Worm (Caenorhabditis elegans) whole organism, L1 larva: Measurements from ENCODE around the gene srxa-10.

Experiments used
- C04F5.9 ChIP-seq: sonication (generic microtip); optimal IDR thresholded peaks from 2 replicates; lab custom pipeline; 2016; ENCODE audit warnings: missing genetic modification characterization, missing compliant biosample characterization
- C34B4.2 ChIP-seq: sonication (generic microtip); optimal IDR thresholded peaks from 2 replicates; lab custom pipeline; 2017; ENCODE audit warnings: mild to moderate bottlenecking, missing genetic modification characterization, missing compliant biosample characterization
- Y116A8C.19 ChIP-seq: sonication (generic microtip); optimal IDR thresholded peaks from 2 replicates; lab custom pipeline; 2016; ENCODE audit warnings: missing compliant biosample characterization, missing genetic modification characterization, borderline replicate concordance
- aha-1 ChIP-seq: fragments of 150-350 bp; optimal IDR thresholded peaks from 2 replicates; lab custom pipeline; 2014; ENCODE audit warnings: missing biosample characterization, missing genetic modification characterization
- ama-1 ChIP-seq: fragments of 150-350 bp; optimal IDR thresholded peaks from 2 replicates; lab custom pipeline; 2014
- ceh-63 ChIP-seq: fragments of 200-800 bp; sonication (Bioruptor generic); optimal IDR thresholded peaks from 2 replicates; lab custom pipeline; 2018; ENCODE audit warnings: mild to moderate bottlenecking, missing genetic modification characterization, missing compliant biosample characterization
- ceh-82 ChIP-seq, 3 experiments: fragments of 150-350 bp in 1 of 3; sonication (generic microtip) in 2 of 3; optimal IDR thresholded peaks; 2 replicates each; lab custom pipeline; 2014 to 2017; ENCODE audit warnings: missing biosample characterization in 3 of 3, missing genetic modification characterization in 3 of 3
- ceh-90 ChIP-seq: sonication (generic microtip); optimal IDR thresholded peaks from 2 replicates; lab custom pipeline; 2016; ENCODE audit warnings: missing genetic modification characterization, missing compliant biosample characterization
- ces-1 ChIP-seq: fragments of 150-350 bp; optimal IDR thresholded peaks from 2 replicates; lab custom pipeline; 2014; ENCODE audit warnings: missing biosample characterization, missing genetic modification reagents, missing genetic modification characterization
- dpl-1 ChIP-seq, 3 experiments: fragments of 150-350 bp in 2 of 3; sonication (generic microtip) in 1 of 3; optimal IDR thresholded peaks; 2 replicates each; lab custom pipeline; 2014 to 2017; ENCODE audit warnings: missing biosample characterization in 3 of 3, missing genetic modification characterization in 3 of 3, missing genetic modification reagents in 3 of 3
- dsc-1 ChIP-seq: sonication (generic microtip); optimal IDR thresholded peaks from 2 replicates; lab custom pipeline; 2016; ENCODE audit warnings: mild to moderate bottlenecking, missing genetic modification characterization, missing compliant biosample characterization
- efl-1 ChIP-seq, 4 experiments: fragments of 150-350 bp; optimal IDR thresholded peaks in 3 of 4; peaks in 1 of 4; 1 replicate in 1 of 4; 2 replicates in 3 of 4; lab custom pipeline; 2014; ENCODE audit warnings: missing biosample characterization in 2 of 4, missing genetic modification characterization in 2 of 4, missing genetic modification reagents in 2 of 4
- efl-3 ChIP-seq: fragments of 200-800 bp; sonication (Bioruptor generic); optimal IDR thresholded peaks from 2 replicates; lab custom pipeline; 2018; ENCODE audit warnings: mild to moderate bottlenecking, missing genetic modification characterization, missing compliant biosample characterization
- egl-13 ChIP-seq: sonication (generic microtip); optimal IDR thresholded peaks from 2 replicates; lab custom pipeline; 2016; ENCODE audit warnings: missing genotype, missing genetic modification reagents, missing genetic modification characterization, missing compliant biosample characterization
- elt-2 ChIP-seq: sonication (generic microtip); optimal IDR thresholded peaks from 2 replicates; lab custom pipeline; 2016; ENCODE audit warnings: missing genetic modification characterization, mild to moderate bottlenecking, inconsistent platforms, missing compliant biosample characterization, missing genetic modification reagents
- elt-3 ChIP-seq, 6 experiments: fragments of 150-350 bp in 1 of 6; sonication (generic microtip); optimal IDR thresholded peaks; 2 replicates each; lab custom pipeline; 2017 to 2018; ENCODE audit warnings: missing biosample characterization in 6 of 6, missing genetic modification characterization in 6 of 6, inconsistent platforms in 1 of 6
- ets-5 ChIP-seq: fragments of 200-800 bp; sonication (Bioruptor generic); IDR thresholded peaks from 2 replicates; pipeline ENCODE4 v1.3.6; 2022; ENCODE audit warnings: missing genetic modification characterization, missing compliant biosample characterization
- fkh-10 ChIP-seq: sonication (generic microtip); optimal IDR thresholded peaks from 2 replicates; lab custom pipeline; 2017; ENCODE audit warnings: missing biosample characterization, missing genetic modification reagents, missing genetic modification characterization
- fkh-4 ChIP-seq: sonication (generic microtip); optimal IDR thresholded peaks from 2 replicates; lab custom pipeline; 2016; ENCODE audit warnings: missing compliant biosample characterization, missing genetic modification characterization, borderline replicate concordance
- fkh-8 ChIP-seq: sonication (generic microtip); optimal IDR thresholded peaks from 2 replicates; lab custom pipeline; 2016; ENCODE audit warnings: mild to moderate bottlenecking, missing genetic modification characterization, missing compliant biosample characterization
- fos-1 ChIP-seq: fragments of 150-350 bp; optimal IDR thresholded peaks from 2 replicates; lab custom pipeline; 2014; ENCODE audit warnings: missing biosample characterization, missing genetic modification characterization
- grh-1 ChIP-seq: fragments of 200-800 bp; sonication (Bioruptor generic); IDR thresholded peaks from 2 replicates; pipeline ENCODE4 v1.3.6; 2022; ENCODE audit warnings: missing genetic modification reagents, missing genetic modification characterization, missing compliant biosample characterization
- hlh-4 ChIP-seq: sonication (generic microtip); optimal IDR thresholded peaks from 2 replicates; lab custom pipeline; 2016; ENCODE audit warnings: mild to moderate bottlenecking, missing genetic modification characterization, missing compliant biosample characterization
- hpl-2 ChIP-seq: fragments of 150-350 bp; optimal IDR thresholded peaks from 2 replicates; lab custom pipeline; 2014; ENCODE audit warnings: missing biosample characterization, missing genetic modification reagents, missing genetic modification characterization
- jun-1 ChIP-seq: fragments of 150-350 bp; optimal IDR thresholded peaks from 2 replicates; lab custom pipeline; 2014; ENCODE audit warnings: missing biosample characterization, missing genetic modification reagents, missing genetic modification characterization
- lin-14 ChIP-seq: fragments of 200-800 bp; sonication (Bioruptor generic); optimal IDR thresholded peaks from 2 replicates; lab custom pipeline; 2018; ENCODE audit warnings: mild to moderate bottlenecking, missing genetic modification characterization, moderate library complexity, missing compliant biosample characterization
- lin-15B ChIP-seq: fragments of 150-350 bp; sonication (generic microtip); optimal IDR thresholded peaks from 3 replicates; lab custom pipeline; 2014; ENCODE audit warnings: missing biosample characterization, missing genetic modification characterization
- lin-39 ChIP-seq: fragments of 150-350 bp; optimal IDR thresholded peaks from 2 replicates; lab custom pipeline; 2014; ENCODE audit warnings: missing biosample characterization, missing genetic modification reagents, missing genetic modification characterization
- lir-3 ChIP-seq: sonication (generic microtip); optimal IDR thresholded peaks from 2 replicates; lab custom pipeline; 2016; ENCODE audit warnings: mild to moderate bottlenecking, missing genetic modification characterization, moderate library complexity, missing compliant biosample characterization; ENCODE audit not compliant: poor library complexity
- lsy-2 ChIP-seq, 2 experiments: fragments of 150-350 bp; optimal IDR thresholded peaks; 2 replicates each; lab custom pipeline; 2014; ENCODE audit warnings: missing biosample characterization in 2 of 2, missing genetic modification characterization in 2 of 2
- mab-9 ChIP-seq: fragments of 200-800 bp; sonication (Bioruptor generic); IDR thresholded peaks from 2 replicates; pipeline ENCODE4 v1.3.6; 2022; ENCODE audit warnings: missing genetic modification reagents, missing genetic modification characterization, missing compliant biosample characterization
- mdl-1 ChIP-seq, 2 experiments: fragments of 150-350 bp; optimal IDR thresholded peaks; 2 replicates each; lab custom pipeline; 2014 to 2017; ENCODE audit warnings: missing biosample characterization in 2 of 2, missing genetic modification characterization in 2 of 2, inconsistent platforms in 1 of 2
- mep-1 ChIP-seq: fragments of 150-350 bp; optimal IDR thresholded peaks from 2 replicates; lab custom pipeline; 2014; ENCODE audit warnings: missing biosample characterization, missing genetic modification characterization
- nhr-11 ChIP-seq: fragments of 150-350 bp; optimal IDR thresholded peaks from 2 replicates; lab custom pipeline; 2014; ENCODE audit warnings: missing biosample characterization, missing genetic modification characterization
- nhr-12 ChIP-seq: sonication (generic microtip); optimal IDR thresholded peaks from 2 replicates; lab custom pipeline; 2017; ENCODE audit warnings: missing biosample characterization, missing genetic modification characterization
- nhr-19 ChIP-seq: fragments of 200-800 bp; sonication (Bioruptor generic); conservative IDR thresholded peaks from 2 replicates; pipeline ENCODE4 v1.3.6; 2022; ENCODE audit warnings: missing genetic modification characterization, missing compliant biosample characterization
- nhr-20 ChIP-seq: sonication (generic microtip); optimal IDR thresholded peaks from 2 replicates; lab custom pipeline; 2016; ENCODE audit warnings: mild to moderate bottlenecking, missing genetic modification characterization, missing compliant biosample characterization
- nhr-47 ChIP-seq: sonication (generic microtip); optimal IDR thresholded peaks from 2 replicates; lab custom pipeline; 2016; ENCODE audit warnings: mild to moderate bottlenecking, missing genetic modification characterization, moderate library complexity, missing compliant biosample characterization
- nhr-77 ChIP-seq: fragments of 150-350 bp; optimal IDR thresholded peaks from 2 replicates; lab custom pipeline; 2014; ENCODE audit warnings: missing biosample characterization, missing genetic modification characterization
- pag-3 ChIP-seq: sonication (generic microtip); optimal IDR thresholded peaks from 2 replicates; lab custom pipeline; 2017; ENCODE audit warnings: missing genetic modification characterization, mild to moderate bottlenecking, missing compliant biosample characterization, antibody characterized with exemption, borderline replicate concordance; ENCODE audit not compliant: insufficient read depth
- pax-3 ChIP-seq: fragments of 200-800 bp; sonication (Bioruptor generic); optimal IDR thresholded peaks from 2 replicates; lab custom pipeline; 2018; ENCODE audit warnings: mild to moderate bottlenecking, missing genetic modification characterization, moderate library complexity, missing compliant biosample characterization
- pqm-1 ChIP-seq: sonication (generic microtip); optimal IDR thresholded peaks from 3 replicates; lab custom pipeline; 2017; ENCODE audit warnings: missing biosample characterization, missing genetic modification characterization
- sox-4 ChIP-seq: sonication (generic microtip); optimal IDR thresholded peaks from 2 replicates; lab custom pipeline; 2016; ENCODE audit warnings: missing genetic modification characterization, missing compliant biosample characterization
- sptf-1 ChIP-seq: fragments of 150-350 bp; optimal IDR thresholded peaks from 2 replicates; lab custom pipeline; 2014; ENCODE audit warnings: missing biosample characterization, missing genetic modification characterization
- tbx-2 ChIP-seq: sonication (generic microtip); optimal IDR thresholded peaks from 2 replicates; lab custom pipeline; 2016; ENCODE audit warnings: missing genetic modification characterization, missing compliant biosample characterization
- unc-62 ChIP-seq: fragments of 150-350 bp; optimal IDR thresholded peaks from 2 replicates; lab custom pipeline; 2014; ENCODE audit warnings: missing biosample characterization, missing genetic modification reagents, missing genetic modification characterization
- ztf-11 ChIP-seq, 2 experiments: sonication (generic microtip); optimal IDR thresholded peaks; 2 replicates each; lab custom pipeline; 2016 to 2017; ENCODE audit warnings: missing genetic modification characterization in 2 of 2, missing biosample characterization in 1 of 2, missing compliant biosample characterization in 1 of 2
- ztf-4 ChIP-seq: fragments of 150-350 bp; optimal IDR thresholded peaks from 2 replicates; lab custom pipeline; 2014; ENCODE audit warnings: missing biosample characterization, missing genetic modification characterization

Gene srxa-10

DNA sequence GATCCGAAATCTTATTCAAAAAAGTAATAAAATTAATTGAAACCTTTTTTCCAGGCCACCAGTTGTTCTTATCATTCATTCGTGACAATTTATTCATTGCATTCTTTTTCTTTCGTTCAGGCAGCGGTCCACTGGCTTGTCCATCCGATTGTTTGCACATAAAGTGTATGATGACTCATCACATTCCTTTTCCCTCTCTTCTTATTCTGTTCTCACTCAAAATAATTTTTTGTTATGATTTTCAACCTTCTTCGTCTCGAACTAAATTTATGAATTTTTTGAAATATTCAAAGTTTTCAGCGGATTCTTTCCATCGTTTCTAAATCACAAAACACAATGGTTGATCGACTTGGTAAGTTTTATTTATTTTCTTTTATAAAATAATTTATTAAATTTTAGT is 34.2 kb upstream of the srxa-10 start, which contains the start of gene ZK632.12:
ZK632.12 (plus strand) TSS at position 301 of the 400 bp plus-strand sequence.
- TF ChIP-seq hlh-4 (tag; lab: Kevin White, UChicago): no peak
- no peak for TF ChIP-seq Y116A8C.19 (tag; lab: Kevin White, UChicago)
- TF ChIP-seq pqm-1 (tag; lab: Kevin White, UChicago): no peak
- TF ChIP-seq lsy-2 (tag; optimal IDR thresholded peaks at IDR 0.05; lab: Kevin White, UChicago): no peak
- TF ChIP-seq elt-3 (tag; optimal IDR thresholded peaks at IDR 0.05; lab: Kevin White, UChicago): no peak
- TF ChIP-seq lin-14 (GFP tag; lab: Kevin White, UChicago): no peak
- TF ChIP-seq dpl-1 (GFP tag; optimal IDR thresholded peaks at IDR 0.05; lab: Kevin White, UChicago): no peak
- no peak for TF ChIP-seq fkh-4 (tag; lab: Kevin White, UChicago)
- no peak for TF ChIP-seq egl-13
- no peak for TF ChIP-seq nhr-47 (tag; lab: Kevin White, UChicago)

ce11 chrIII:9827163-9827951 is 31.0 kb upstream of the srxa-10 start, which contains the start of the genes ZK632.10 and ZK632.11:
Gene ZK632.10, minus strand, starts transcription at chrIII:9827722.
Gene ZK632.11, plus strand, starts transcription at chrIII:9827915.
- no peak for TF ChIP-seq pag-3
- no peak for TF ChIP-seq hlh-4 (tag; lab: Kevin White, UChicago)
- TF ChIP-seq nhr-19 (GFP tag; lab: Robert Waterston, UW): peak; percentile 23; the same call in 1 of the 2 replicates
- TF ChIP-seq sptf-1 (tag; lab: Kevin White, UChicago): no peak
- no peak for TF ChIP-seq nhr-12 (tag; lab: Kevin White, UChicago)
- no peak for TF ChIP-seq ceh-90
- TF ChIP-seq mab-9 (GFP tag; lab: Robert Waterston, UW): no peak
- TF ChIP-seq fkh-4 (tag; lab: Kevin White, UChicago): no peak
- peak; percentile 3 for TF ChIP-seq C04F5.9 (tag; lab: Kevin White, UChicago)
- no peak for TF ChIP-seq pax-3 (tag; lab: Kevin White, UChicago)
- no peak for TF ChIP-seq dsc-1 (tag; lab: Kevin White, UChicago)
- TF ChIP-seq fkh-8 (tag; lab: Kevin White, UChicago): peak; percentile 15
- no peak for TF ChIP-seq unc-62 (GFP tag; lab: Kevin White, UChicago)
- TF ChIP-seq nhr-11 (tag; lab: Kevin White, UChicago): no peak
- no peak for TF ChIP-seq ama-1 (lab: Kevin White, UChicago)
- no peak for TF ChIP-seq pqm-1 (tag; lab: Kevin White, UChicago)
- no peak for TF ChIP-seq ztf-4 (tag; lab: Kevin White, UChicago)
- TF ChIP-seq nhr-20: no peak
- no peak for TF ChIP-seq ces-1 (GFP tag; lab: Kevin White, UChicago)
- TF ChIP-seq elt-2: no peak
- TF ChIP-seq mdl-1 (tag; optimal IDR thresholded peaks at IDR 0.05; lab: Kevin White, UChicago): peak in 1 of 2 experiments; percentile 47
- TF ChIP-seq mep-1 (tag; lab: Kevin White, UChicago): peak; percentile 81
- TF ChIP-seq hpl-2 (GFP tag; lab: Kevin White, UChicago): no peak
- TF ChIP-seq ets-5 (GFP tag; lab: Robert Waterston, UW): no peak
- TF ChIP-seq tbx-2: peak; percentile 10
- TF ChIP-seq C34B4.2 (tag; lab: Kevin White, UChicago): no peak
- TF ChIP-seq ceh-82 (tag; optimal IDR thresholded peaks at IDR 0.05; lab: Kevin White, UChicago): peak in 1 of 3 experiments; percentile 51
- TF ChIP-seq efl-3 (GFP tag; lab: Kevin White, UChicago): no peak
- TF ChIP-seq sox-4: no peak
- no peak for TF ChIP-seq grh-1 (GFP tag; lab: Robert Waterston, UW)
- TF ChIP-seq lin-15B (tag; lab: Kevin White, UChicago): peak; percentile 15
- no peak for TF ChIP-seq jun-1 (tag; lab: Kevin White, UChicago)
- TF ChIP-seq aha-1 (tag; lab: Kevin White, UChicago): no peak
- peak; percentile 47 to 48 for TF ChIP-seq efl-1 (optimal IDR thresholded peaks at IDR 0.05; lab: Kevin White, UChicago)
- TF ChIP-seq efl-1 (GFP tag; optimal IDR thresholded peaks at IDR 0.05 in 1 of 2; lab: Kevin White, UChicago): peak in 1 of 2 experiments; percentile 59
- peak; percentile 46 for TF ChIP-seq nhr-47 (tag; lab: Kevin White, UChicago)
- TF ChIP-seq fkh-10 (GFP tag; lab: Kevin White, UChicago): no peak
- no peak for TF ChIP-seq lin-39
- TF ChIP-seq nhr-77 (tag; lab: Kevin White, UChicago): peak; percentile 2
- no peak for TF ChIP-seq fos-1 (tag; lab: Kevin White, UChicago)
- TF ChIP-seq ceh-63 (GFP tag; lab: Kevin White, UChicago): no peak
- TF ChIP-seq ztf-11 (tag; optimal IDR thresholded peaks at IDR 0.05; lab: Kevin White, UChicago): no peak
- no peak for TF ChIP-seq lir-3
